Fruit fly (Drosophila melanogaster) whole organism, embryonic: ENCODE data around the gene CG15170.

Experiments used
- Atf6 ChIP-seq: fragments of 200-800 bp; sonication (Bioruptor generic); IDR thresholded peaks from 2 replicates; pipeline ENCODE4 v1.3.6; 2022; ENCODE audit warnings: missing biosample characterization, missing genetic modification characterization
- Blimp-1 ChIP-seq: fragments of 200-800 bp; sonication (Bioruptor generic); optimal IDR thresholded peaks from 3 replicates; lab custom pipeline; 2018; ENCODE audit warnings: missing biosample characterization, missing genetic modification characterization, mild to moderate bottlenecking, moderate library complexity, missing genetic modification reagents
- BtbVII ChIP-seq: fragments of 200-800 bp; sonication (Bioruptor generic); optimal IDR thresholded peaks from 3 replicates; lab custom pipeline; 2017; ENCODE audit warnings: missing biosample characterization, mild to moderate bottlenecking, missing genetic modification characterization
- CG10147 ChIP-seq: fragments of 200-800 bp; sonication (Bioruptor generic); optimal IDR thresholded peaks from 2 replicates; lab custom pipeline; 2019; ENCODE audit warnings: missing biosample characterization, mild to moderate bottlenecking, missing genetic modification characterization, moderate library complexity
- CG10321 ChIP-seq: fragments of 200-800 bp; sonication (Bioruptor generic); IDR thresholded peaks from 2 replicates; pipeline ENCODE4 v1.3.6; 2022; ENCODE audit warnings: missing biosample characterization, missing genetic modification characterization
- CG12104 ChIP-seq: fragments of 200-800 bp; sonication (Bioruptor generic); optimal IDR thresholded peaks from 3 replicates; lab custom pipeline; 2016; ENCODE audit warnings: missing biosample characterization, missing genetic modification characterization
- CG12155 ChIP-seq: fragments of 200-800 bp; sonication (Bioruptor generic); optimal IDR thresholded peaks from 3 replicates; lab custom pipeline; 2016; ENCODE audit warnings: missing biosample characterization, missing genetic modification characterization
- CG13287 ChIP-seq: fragments of 200-800 bp; sonication (Bioruptor generic); IDR thresholded peaks from 2 replicates; pipeline ENCODE4 v1.3.6; 2022; ENCODE audit warnings: missing biosample characterization, missing genetic modification characterization; ENCODE audit not compliant: partially characterized antibody
- CG13894 ChIP-seq: fragments of 200-800 bp; sonication (Bioruptor generic); optimal IDR thresholded peaks from 3 replicates; lab custom pipeline; 2018; ENCODE audit warnings: missing biosample characterization, mild to moderate bottlenecking, missing genetic modification characterization, moderate library complexity
- CG14441 ChIP-seq: fragments of 200-800 bp; sonication (Bioruptor generic); IDR thresholded peaks from 2 replicates; pipeline ENCODE4 v1.3.6; 2022; ENCODE audit warnings: missing biosample characterization, missing genetic modification characterization
- CG14710 ChIP-seq: fragments of 200-800 bp; sonication (Bioruptor generic); optimal IDR thresholded peaks from 3 replicates; lab custom pipeline; 2019; ENCODE audit warnings: missing biosample characterization, mild to moderate bottlenecking, missing genetic modification characterization, moderate library complexity
- CG15601 ChIP-seq: fragments of 200-800 bp; sonication (Bioruptor generic); optimal IDR thresholded peaks from 3 replicates; lab custom pipeline; 2019; ENCODE audit warnings: missing biosample characterization, mild to moderate bottlenecking, missing genetic modification characterization, moderate library complexity
- CG15696 ChIP-seq: fragments of 200-800 bp; sonication (Bioruptor generic); optimal IDR thresholded peaks from 2 replicates; lab custom pipeline; 2019; ENCODE audit warnings: missing biosample characterization, mild to moderate bottlenecking, missing genetic modification characterization, moderate library complexity
- CG16813 ChIP-seq: fragments of 200-800 bp; sonication (Bioruptor generic); IDR thresholded peaks from 3 replicates; pipeline ENCODE4 v1.3.6; 2022; ENCODE audit warnings: missing biosample characterization, missing genetic modification characterization; ENCODE audit not compliant: partially characterized antibody
- CG18262 ChIP-seq: fragments of 200-800 bp; optimal IDR thresholded peaks from 3 replicates; lab custom pipeline; 2019; ENCODE audit warnings: missing biosample characterization, mild to moderate bottlenecking, missing genetic modification characterization, moderate library complexity
- CG18619 ChIP-seq: fragments of 200-800 bp; sonication (Bioruptor generic); optimal IDR thresholded peaks from 3 replicates; lab custom pipeline; 2017; ENCODE audit warnings: missing biosample characterization, mild to moderate bottlenecking, missing genetic modification characterization
- CG2678 ChIP-seq: fragments of 200-800 bp; sonication (Bioruptor generic); optimal IDR thresholded peaks from 3 replicates; lab custom pipeline; 2019; ENCODE audit warnings: missing biosample characterization, mild to moderate bottlenecking, missing genetic modification characterization, moderate library complexity
- CG32532 ChIP-seq: fragments of 200-800 bp; sonication (Bioruptor generic); IDR thresholded peaks from 2 replicates; pipeline ENCODE4 v1.3.6; 2022; ENCODE audit warnings: missing biosample characterization, missing genetic modification characterization
- CG3726 ChIP-seq: fragments of 200-800 bp; sonication (Bioruptor generic); IDR thresholded peaks from 3 replicates; pipeline ENCODE4, ENCODE4 v1.3.6; 2022; ENCODE audit warnings: missing biosample characterization, missing genetic modification characterization
- CG3838 ChIP-seq: fragments of 200-800 bp; sonication (Bioruptor generic); optimal IDR thresholded peaks from 3 replicates; lab custom pipeline; 2016; ENCODE audit warnings: missing biosample characterization, missing genetic modification characterization
- CG4617 ChIP-seq: fragments of 200-800 bp; sonication (Bioruptor generic); optimal IDR thresholded peaks from 3 replicates; lab custom pipeline; 2016; ENCODE audit warnings: missing biosample characterization, missing genetic modification characterization, borderline replicate concordance
- CG7987 ChIP-seq: fragments of 200-800 bp; sonication (Bioruptor generic); optimal IDR thresholded peaks from 2 replicates; lab custom pipeline; 2018; ENCODE audit warnings: missing biosample characterization, mild to moderate bottlenecking, missing genetic modification characterization, moderate library complexity
- E2f2 ChIP-seq: fragments of 200-800 bp; sonication (Bioruptor generic); IDR thresholded peaks from 2 replicates; pipeline ENCODE4 v1.3.6; 2022; ENCODE audit warnings: missing biosample characterization, missing genetic modification characterization
- ERR ChIP-seq: fragments of 200-800 bp; sonication (Bioruptor generic); optimal IDR thresholded peaks from 2 replicates; lab custom pipeline; 2016; ENCODE audit warnings: missing biosample characterization, missing genetic modification characterization
- GATAe ChIP-seq: fragments of 200-800 bp; sonication (Bioruptor generic); conservative IDR thresholded peaks from 2 replicates; pipeline ENCODE4 v1.3.6; 2022; ENCODE audit warnings: missing biosample characterization, missing genetic modification characterization
- Gsc ChIP-seq: fragments of 200-800 bp; sonication (Bioruptor generic); IDR thresholded peaks from 2 replicates; pipeline ENCODE4 v1.3.6; 2022; ENCODE audit warnings: missing biosample characterization, missing genetic modification characterization
- HLH3B ChIP-seq: fragments of 200-800 bp; sonication (Bioruptor generic); IDR thresholded peaks from 2 replicates; pipeline ENCODE4 v1.3.6; 2022; ENCODE audit warnings: missing biosample characterization, missing genetic modification characterization
- NC2α ChIP-seq: fragments of 200-800 bp; sonication (Bioruptor generic); optimal IDR thresholded peaks from 2 replicates; lab custom pipeline; 2016; ENCODE audit warnings: missing biosample characterization, missing genetic modification characterization
- Nf-YA ChIP-seq: fragments of 200-800 bp; sonication (Bioruptor generic); IDR thresholded peaks from 2 replicates; pipeline ENCODE4 v1.3.6; 2022; ENCODE audit warnings: missing biosample characterization, missing genetic modification characterization
- Nf-YC ChIP-seq: fragments of 200-800 bp; optimal IDR thresholded peaks from 3 replicates; lab custom pipeline; 2019; ENCODE audit warnings: missing biosample characterization, mild to moderate bottlenecking, missing genetic modification characterization, moderate library complexity
- PHDP ChIP-seq: fragments of 200-800 bp; sonication (Bioruptor generic); optimal IDR thresholded peaks from 3 replicates; lab custom pipeline; 2018; ENCODE audit warnings: missing biosample characterization, mild to moderate bottlenecking, missing genetic modification characterization, moderate library complexity
- Sry-δ ChIP-seq: fragments of 200-800 bp; sonication (Bioruptor generic); optimal IDR thresholded peaks from 2 replicates; lab custom pipeline; 2016; ENCODE audit warnings: missing biosample characterization, missing genetic modification characterization
- Stat92E ChIP-seq, 3 experiments: fragments of >200 bp in 2 of 3; fragments of 200-800 bp in 1 of 3; sonication (Bioruptor generic) in 1 of 3; optimal IDR thresholded peaks; 2 replicates each; lab custom pipeline; 2017 to 2019; ENCODE audit warnings: missing biosample characterization in 3 of 3, missing genetic modification characterization in 3 of 3, mild to moderate bottlenecking in 1 of 3, moderate library complexity in 1 of 3
- cad ChIP-seq: fragments of >200 bp; optimal IDR thresholded peaks from 2 replicates; lab custom pipeline; 2017; ENCODE audit warnings: missing biosample characterization, missing genetic modification characterization
- crp ChIP-seq, 2 experiments: fragments of 200-800 bp; sonication (Bioruptor generic); optimal IDR thresholded peaks; 2 replicates in 1 of 2; 3 replicates in 1 of 2; lab custom pipeline; 2017; ENCODE audit warnings: missing biosample characterization in 2 of 2, missing genetic modification characterization in 2 of 2, mild to moderate bottlenecking in 1 of 2, moderate library complexity in 1 of 2
- dan ChIP-seq: fragments of 200-800 bp; sonication (Bioruptor generic); IDR thresholded peaks from 2 replicates; pipeline ENCODE4 v1.3.6; 2022; ENCODE audit warnings: missing biosample characterization, missing genetic modification characterization
- ftz-f1 ChIP-seq: fragments of 200-800 bp; sonication (Bioruptor generic); optimal IDR thresholded peaks from 2 replicates; lab custom pipeline; 2016; ENCODE audit warnings: missing biosample characterization, missing genetic modification characterization
- fu2 ChIP-seq: fragments of 200-800 bp; sonication (Bioruptor generic); optimal IDR thresholded peaks from 2 replicates; lab custom pipeline; 2016; ENCODE audit warnings: missing biosample characterization, missing genetic modification characterization
- gcm2 ChIP-seq: fragments of 200-800 bp; sonication (Bioruptor generic); optimal IDR thresholded peaks from 2 replicates; lab custom pipeline; 2016; ENCODE audit warnings: missing biosample characterization, missing genetic modification characterization
- gsb-n ChIP-seq: fragments of 200-800 bp; sonication (Bioruptor generic); optimal IDR thresholded peaks from 3 replicates; lab custom pipeline; 2018; ENCODE audit warnings: missing biosample characterization, mild to moderate bottlenecking, missing genetic modification characterization
- ham ChIP-seq: fragments of 200-800 bp; sonication (Bioruptor generic); IDR thresholded peaks from 2 replicates; pipeline ENCODE4 v1.3.6; 2022; ENCODE audit warnings: missing biosample characterization, missing genetic modification characterization
- hkb ChIP-seq, 2 experiments: fragments of 200-800 bp in 1 of 2; fragments of >200 bp in 1 of 2; sonication (Bioruptor generic) in 1 of 2; IDR thresholded peaks in 1 of 2; optimal IDR thresholded peaks in 1 of 2; 2 replicates each; pipeline versions ENCODE4 v1.3.6 to Lab custom; 2017 to 2022; ENCODE audit warnings: missing biosample characterization in 1 of 2, missing genetic modification characterization in 1 of 2
- knrl ChIP-seq: fragments of 200-800 bp; sonication (Bioruptor generic); IDR thresholded peaks from 3 replicates; pipeline ENCODE4 v1.3.6; 2022; ENCODE audit warnings: missing biosample characterization, missing genetic modification characterization; ENCODE audit not compliant: partially characterized antibody
- lmd ChIP-seq: fragments of 200-800 bp; sonication (Bioruptor generic); IDR thresholded peaks from 2 replicates; pipeline ENCODE4 v1.3.6; 2022; ENCODE audit warnings: missing biosample characterization, missing genetic modification characterization
- onecut ChIP-seq: fragments of 200-800 bp; sonication (Bioruptor generic); IDR thresholded peaks from 2 replicates; pipeline ENCODE4 v1.3.6; 2022; ENCODE audit warnings: missing biosample characterization, missing genetic modification characterization
- otp ChIP-seq: fragments of 200-800 bp; sonication (Bioruptor generic); IDR thresholded peaks from 3 replicates; pipeline ENCODE4, ENCODE4 v1.3.6; 2022; ENCODE audit warnings: missing biosample characterization, missing genetic modification characterization
- pnt ChIP-seq: fragments of 200-800 bp; sonication (Bioruptor generic); optimal IDR thresholded peaks from 3 replicates; lab custom pipeline; 2016; ENCODE audit warnings: missing biosample characterization, missing genetic modification characterization
- ro ChIP-seq: fragments of 200-800 bp; sonication (Bioruptor generic); IDR thresholded peaks from 2 replicates; pipeline ENCODE4 v1.3.6; 2022; ENCODE audit warnings: missing biosample characterization, missing genetic modification characterization
- vnd ChIP-seq: fragments of 200-800 bp; sonication (Bioruptor generic); IDR thresholded peaks from 3 replicates; pipeline ENCODE4 v1.3.6; 2022; ENCODE audit warnings: missing biosample characterization, missing genetic modification characterization; ENCODE audit not compliant: partially characterized antibody

CG15170 gene

DNA sequence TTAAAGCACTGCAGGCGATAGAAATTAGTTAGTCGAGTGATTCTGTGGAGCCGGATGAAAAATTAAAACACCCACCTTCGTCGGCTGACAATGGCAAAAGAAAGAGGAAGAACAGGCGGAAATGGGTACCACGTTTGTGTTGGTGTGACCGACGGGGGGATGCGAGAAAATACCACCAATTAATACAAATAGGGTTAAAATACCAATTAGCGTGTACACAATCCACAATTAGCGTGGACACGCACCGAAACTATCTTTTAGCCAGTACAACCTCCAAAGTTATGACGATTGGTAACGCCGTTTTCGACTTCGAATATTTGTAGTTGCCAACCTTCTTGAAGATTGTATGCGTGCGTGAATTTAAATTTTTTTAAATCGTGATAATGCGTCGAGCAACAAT is 19.1 kb upstream of the CG15170 start, which contains the start of gene RpL30 (continued):
- peak; percentile 82 for TF ChIP-seq Sry-δ (GFP tag; lab: Kevin White, UChicago)
- TF ChIP-seq CG15601 = peak; percentile 94
- peak; percentile 68; the same call in 1 of the 2 replicates for TF ChIP-seq GATAe (GFP tag; lab: Robert Waterston, UW)
- TF ChIP-seq CG4617 = peak; percentile 79
- TF ChIP-seq Nf-YA (GFP tag; lab: Robert Waterston, UW) = peak; percentile 79; the same call in 1 of the 2 replicates
- TF ChIP-seq ham (GFP tag; lab: Robert Waterston, UW) = peak; percentile 83; the same call in 1 of the 2 replicates
- peak; percentile 54; the same call in 2 of the 3 replicates for TF ChIP-seq CG16813 (GFP tag; lab: Robert Waterston, UW)
- peak; percentile 66 for TF ChIP-seq CG10321
- TF ChIP-seq CG13287 (GFP tag; lab: Robert Waterston, UW) = peak; percentile 82
- TF ChIP-seq CG2678 (tag; lab: Kevin White, UChicago) = peak; percentile 82
- TF ChIP-seq CG10147 = peak; percentile 85
- peak; percentile 36 for TF ChIP-seq pnt (GFP tag; lab: Kevin White, UChicago)
- peak; percentile 74 for TF ChIP-seq knrl (GFP tag; lab: Robert Waterston, UW)
- TF ChIP-seq Gsc (GFP tag; lab: Robert Waterston, UW) = no peak
- peak; percentile 92 for TF ChIP-seq PHDP (tag; lab: Kevin White, UChicago)
- TF ChIP-seq dan = no peak
- TF ChIP-seq hkb (optimal IDR thresholded peaks at IDR 0.05; lab: Kevin White, UChicago) = peak; percentile 63
- peak; percentile 93 for TF ChIP-seq hkb (GFP tag; IDR thresholded peaks at IDR 0.05; lab: Robert Waterston, UW)
- TF ChIP-seq CG14710 = peak; percentile 92
- TF ChIP-seq vnd (GFP tag; lab: Robert Waterston, UW) = no peak
- TF ChIP-seq lmd = peak; percentile 72
- peak; percentile 80 for TF ChIP-seq HLH3B
- peak; percentile 91 for TF ChIP-seq Atf6 (GFP tag; lab: Robert Waterston, UW)
- peak; percentile 77 for TF ChIP-seq fu2 (GFP tag; lab: Kevin White, UChicago)
- TF ChIP-seq crp (GFP tag; optimal IDR thresholded peaks at IDR 0.05; lab: Kevin White, UChicago) = peak in 1 of 2 experiments; percentile 70
- peak; percentile 80 for TF ChIP-seq ERR (GFP tag; lab: Kevin White, UChicago)
- peak; percentile 98 for TF ChIP-seq CG7987 (GFP tag; lab: Kevin White, UChicago)
- peak; percentile 91 for TF ChIP-seq onecut (GFP tag; lab: Robert Waterston, UW)
- peak; percentile 92 for TF ChIP-seq CG18619 (GFP tag; lab: Kevin White, UChicago)
- peak; percentile 91 for TF ChIP-seq gsb-n (tag; lab: Kevin White, UChicago)
- peak; percentile 59 for TF ChIP-seq CG15696
- peak; percentile 73 for TF ChIP-seq Nf-YC (tag; lab: Kevin White, UChicago)
- TF ChIP-seq BtbVII (GFP tag; lab: Kevin White, UChicago) = peak; percentile 95
- peak; percentile 94 for TF ChIP-seq otp (GFP tag; lab: Robert Waterston, UW)
- peak; percentile 91 for TF ChIP-seq ftz-f1
- TF ChIP-seq ro (GFP tag; lab: Robert Waterston, UW) = peak; percentile 44; the same call in 1 of the 2 replicates
- peak; percentile 79 for TF ChIP-seq CG18262 (tag; lab: Kevin White, UChicago)
- TF ChIP-seq CG14441 (GFP tag; lab: Robert Waterston, UW) = peak; percentile 64
- peak; percentile 64 for TF ChIP-seq CG3838 (GFP tag; lab: Kevin White, UChicago)
- TF ChIP-seq CG32532 (GFP tag; lab: Robert Waterston, UW) = peak; percentile 93
- no peak for TF ChIP-seq cad
- TF ChIP-seq Stat92E (GFP tag; optimal IDR thresholded peaks at IDR 0.05; lab: Kevin White, UChicago) = peak in 1 of 3 experiments; percentile 90
- peak; percentile 76 for TF ChIP-seq Blimp-1 (GFP tag; lab: Kevin White, UChicago)
- peak; percentile 68 for TF ChIP-seq CG12155 (GFP tag; lab: Kevin White, UChicago)
- TF ChIP-seq gcm2 = peak; percentile 87
- TF ChIP-seq CG13894 (tag; lab: Kevin White, UChicago) = peak; percentile 92
- peak; percentile 99 for TF ChIP-seq E2f2 (GFP tag; lab: Robert Waterston, UW)
- TF ChIP-seq CG3726 (GFP tag; lab: Robert Waterston, UW) = peak; percentile 81
- peak; percentile 91 for TF ChIP-seq NC2α (GFP tag; lab: Kevin White, UChicago)
- TF ChIP-seq CG12104 = peak; percentile 91
